Worm (Caenorhabditis elegans) whole organism, young adult: Measurements from ENCODE around the gene ddx-46.
A peak's percentile ranks its signal among the peaks of the same experiment; 100 is the strongest.

Experiments used
- cebp-2 ChIP-seq: fragments of 200-800 bp; sonication (Bioruptor generic); IDR thresholded peaks from 2 replicates; pipeline ENCODE4 v1.3.6; 2022; ENCODE audit warnings: missing genetic modification characterization, missing compliant biosample characterization
- madf-8 ChIP-seq: fragments of 200-800 bp; sonication (Bioruptor generic); conservative IDR thresholded peaks from 2 replicates; pipeline ENCODE4 v1.3.6; 2022; ENCODE audit warnings: missing genetic modification reagents, missing genetic modification characterization, missing compliant biosample characterization
- snpc-4 ChIP-seq, 5 experiments: fragments of 150-350 bp in 1 of 5; sonication (generic microtip) in 4 of 5; optimal IDR thresholded peaks; 2 replicates each; lab custom pipeline; 2014 to 2018; ENCODE audit warnings: missing genetic modification characterization in 5 of 5, missing biosample characterization in 3 of 5, antibody characterized with exemption in 2 of 5, mild to moderate bottlenecking in 2 of 5, missing compliant biosample characterization in 2 of 5, missing genotype in 2 of 5, moderate library complexity in 2 of 5, missing genetic modification reagents in 1 of 5
- ztf-3 ChIP-seq: fragments of 200-800 bp; sonication (Bioruptor generic); optimal IDR thresholded peaks from 2 replicates; lab custom pipeline; 2018; ENCODE audit warnings: mild to moderate bottlenecking, missing genetic modification characterization, missing compliant biosample characterization

- no peak for TF ChIP-seq ztf-3 (GFP tag; lab: Kevin White, UChicago)
- peak; percentile 81 for TF ChIP-seq madf-8 (GFP tag; lab: Robert Waterston, UW)
- no peak for TF ChIP-seq cebp-2
- TF ChIP-seq snpc-4 (GFP tag; optimal IDR thresholded peaks at IDR 0.05; lab: Kevin White, UChicago): no peak
- TF ChIP-seq snpc-4 (tag; optimal IDR thresholded peaks at IDR 0.05; lab: Kevin White, UChicago): no peak
Observed at ce11 chrIV:1277067-1277466, 32.4 kb downstream of the ddx-46 start.
